Fruit fly (Drosophila melanogaster) Kc167 (cell line): ENCODE data around the gene Grp170.

ENCODE experiments used
- Myc ChIP-seq: fragments of >200 bp; optimal IDR thresholded peaks from 2 replicates; lab custom pipeline; 2017; ENCODE audit warnings: missing external identifiers
- Sin3A ChIP-seq: fragments of >200 bp; optimal IDR thresholded peaks from 2 replicates; lab custom pipeline; 2018; ENCODE audit warnings: missing external identifiers
- insv ChIP-seq: fragments of >200 bp; optimal IDR thresholded peaks from 3 replicates; lab custom pipeline; 2018; ENCODE audit warnings: missing external identifiers
- psq ChIP-seq: fragments of >200 bp; optimal IDR thresholded peaks from 2 replicates; lab custom pipeline; 2017; ENCODE audit warnings: missing external identifiers

dm6 chrX:2320892-2321291, 46.0 kb upstream of the Grp170 start:
- TF ChIP-seq psq (lab: Kevin White, UChicago) (no peak), Sin3A (lab: Kevin White, UChicago) (no peak), insv (lab: Kevin White, UChicago) (no peak), Myc (lab: Kevin White, UChicago) (no peak)
